Worm (Caenorhabditis elegans) whole organism, mixed stage, embryonic: ENCODE results near the gene ZK632.11.

Experiments
- M03D4.4 ChIP-seq: sonication (generic microtip); optimal IDR thresholded peaks from 2 replicates; lab custom pipeline; 2017; ENCODE audit warnings: mild to moderate bottlenecking, missing genetic modification characterization, missing compliant biosample characterization
- bed-3 ChIP-seq: fragments of 200-800 bp; sonication (Bioruptor generic); optimal IDR thresholded peaks from 3 replicates; lab custom pipeline; 2018; ENCODE audit warnings: mild to moderate bottlenecking, missing genetic modification characterization, moderate library complexity, missing compliant biosample characterization
- blmp-1 ChIP-seq: fragments of 150-350 bp; optimal IDR thresholded peaks from 2 replicates; lab custom pipeline; 2014; ENCODE audit warnings: missing biosample characterization, missing genetic modification characterization
- ceh-39 ChIP-seq: fragments of 150-350 bp; optimal IDR thresholded peaks from 2 replicates; lab custom pipeline; 2014; ENCODE audit warnings: missing biosample characterization, missing genetic modification characterization
- ceh-43 ChIP-seq: fragments of 200-800 bp; sonication (Bioruptor generic); optimal IDR thresholded peaks from 2 replicates; lab custom pipeline; 2018; ENCODE audit warnings: mild to moderate bottlenecking, missing genetic modification characterization, moderate library complexity, missing compliant biosample characterization
- ceh-83 ChIP-seq: fragments of 200-800 bp; sonication (Bioruptor generic); optimal IDR thresholded peaks from 2 replicates; lab custom pipeline; 2018; ENCODE audit warnings: mild to moderate bottlenecking, missing genetic modification characterization, missing compliant biosample characterization
- ces-1 ChIP-seq: fragments of 150-350 bp; optimal IDR thresholded peaks from 2 replicates; lab custom pipeline; 2014; ENCODE audit warnings: missing biosample characterization, missing genetic modification reagents, missing genetic modification characterization
- cnd-1 ChIP-seq: fragments of 200-800 bp; sonication (Bioruptor generic); optimal IDR thresholded peaks from 2 replicates; lab custom pipeline; 2018; ENCODE audit warnings: mild to moderate bottlenecking, missing genetic modification characterization, missing compliant biosample characterization
- drap-1 ChIP-seq: fragments of 200-800 bp; sonication (Bioruptor generic); optimal IDR thresholded peaks from 3 replicates; lab custom pipeline; 2018; ENCODE audit warnings: mild to moderate bottlenecking, missing genetic modification characterization, missing compliant biosample characterization
- elt-1 ChIP-seq: sonication (generic microtip); optimal IDR thresholded peaks from 2 replicates; lab custom pipeline; 2017; ENCODE audit warnings: missing genetic modification characterization, mild to moderate bottlenecking, missing compliant biosample characterization, antibody characterized with exemption, moderate library complexity, borderline replicate concordance; ENCODE audit not compliant: insufficient read depth
- elt-3 ChIP-seq: fragments of 150-350 bp; optimal IDR thresholded peaks from 2 replicates; lab custom pipeline; 2014; ENCODE audit warnings: missing biosample characterization, missing genetic modification characterization
- flh-1 ChIP-seq: fragments of 200-800 bp; sonication (Bioruptor generic); optimal IDR thresholded peaks from 2 replicates; lab custom pipeline; 2018; ENCODE audit warnings: mild to moderate bottlenecking, missing genetic modification characterization, moderate library complexity, missing compliant biosample characterization
- ham-2 ChIP-seq: fragments of 200-800 bp; sonication (Bioruptor generic); optimal IDR thresholded peaks from 2 replicates; lab custom pipeline; 2018; ENCODE audit warnings: mild to moderate bottlenecking, missing genetic modification characterization, missing compliant biosample characterization
- hlh-1 ChIP-seq: fragments of 150-350 bp; optimal IDR thresholded peaks from 2 replicates; lab custom pipeline; 2014; ENCODE audit warnings: missing biosample characterization, missing genetic modification reagents, missing genetic modification characterization
- lin-13 ChIP-seq: fragments of 150-350 bp; optimal IDR thresholded peaks from 2 replicates; lab custom pipeline; 2014; ENCODE audit warnings: missing biosample characterization, missing genetic modification characterization
- lin-32 ChIP-seq: fragments of 200-800 bp; sonication (Bioruptor generic); optimal IDR thresholded peaks from 2 replicates; lab custom pipeline; 2018; ENCODE audit warnings: mild to moderate bottlenecking, missing genetic modification characterization, missing compliant biosample characterization
- lsy-2 ChIP-seq: fragments of 150-350 bp; optimal IDR thresholded peaks from 2 replicates; lab custom pipeline; 2014; ENCODE audit warnings: missing biosample characterization, missing genetic modification characterization
- mab-5 ChIP-seq: fragments of 150-350 bp; optimal IDR thresholded peaks from 2 replicates; lab custom pipeline; 2014; ENCODE audit warnings: missing biosample characterization, missing genetic modification characterization
- mep-1 ChIP-seq: fragments of 150-350 bp; optimal IDR thresholded peaks from 2 replicates; lab custom pipeline; 2017; ENCODE audit warnings: missing biosample characterization, missing genetic modification reagents, missing genetic modification characterization, inconsistent platforms
- mls-2 ChIP-seq: sonication (generic microtip); optimal IDR thresholded peaks from 2 replicates; lab custom pipeline; 2016; ENCODE audit warnings: mild to moderate bottlenecking, missing genetic modification characterization, moderate library complexity, missing compliant biosample characterization
- nhr-12 ChIP-seq: fragments of 150-350 bp; optimal IDR thresholded peaks from 2 replicates; lab custom pipeline; 2014; ENCODE audit warnings: missing biosample characterization, missing genetic modification characterization
- nhr-2 ChIP-seq: fragments of 150-350 bp; optimal IDR thresholded peaks from 2 replicates; lab custom pipeline; 2014; ENCODE audit warnings: missing biosample characterization, missing genetic modification characterization
- nhr-237 ChIP-seq: fragments of 150-350 bp; optimal IDR thresholded peaks from 2 replicates; lab custom pipeline; 2014; ENCODE audit warnings: missing biosample characterization, missing genetic modification characterization
- nhr-28 ChIP-seq: fragments of 150-350 bp; optimal IDR thresholded peaks from 2 replicates; lab custom pipeline; 2014; ENCODE audit warnings: missing biosample characterization, missing genetic modification characterization
- nhr-76 ChIP-seq: sonication (generic microtip); optimal IDR thresholded peaks from 2 replicates; lab custom pipeline; 2017; ENCODE audit warnings: missing biosample characterization, missing genetic modification characterization
- pha-4 ChIP-seq: fragments of 150-350 bp; optimal IDR thresholded peaks from 2 replicates; lab custom pipeline; 2018; ENCODE audit warnings: missing biosample characterization, missing genetic modification reagents, missing genetic modification characterization
- sem-2 ChIP-seq: fragments of 200-800 bp; sonication (Bioruptor generic); optimal IDR thresholded peaks from 2 replicates; lab custom pipeline; 2018; ENCODE audit warnings: mild to moderate bottlenecking, missing genetic modification characterization, missing compliant biosample characterization
- snpc-4 ChIP-seq: fragments of 150-350 bp; optimal IDR thresholded peaks from 2 replicates; lab custom pipeline; 2014; ENCODE audit warnings: missing biosample characterization, missing genetic modification characterization
- sptf-1 ChIP-seq: sonication (generic microtip); optimal IDR thresholded peaks from 2 replicates; lab custom pipeline; 2017; ENCODE audit warnings: mild to moderate bottlenecking, missing genetic modification characterization, moderate library complexity, missing compliant biosample characterization
- tbx-8 ChIP-seq: fragments of 200-800 bp; sonication (Bioruptor generic); optimal IDR thresholded peaks from 2 replicates; lab custom pipeline; 2018; ENCODE audit warnings: mild to moderate bottlenecking, missing genetic modification characterization, moderate library complexity, missing compliant biosample characterization
- unc-120 ChIP-seq: sonication (generic microtip); optimal IDR thresholded peaks from 2 replicates; lab custom pipeline; 2017; ENCODE audit warnings: missing genetic modification characterization, missing compliant biosample characterization; ENCODE audit not compliant: poor library complexity, severe bottlenecking
- unc-39 ChIP-seq: fragments of 150-350 bp; optimal IDR thresholded peaks from 2 replicates; lab custom pipeline; 2014; ENCODE audit warnings: missing biosample characterization, missing genetic modification characterization
- unc-62 ChIP-seq: fragments of 150-350 bp; optimal IDR thresholded peaks from 2 replicates; lab custom pipeline; 2014; ENCODE audit warnings: missing biosample characterization, missing genetic modification reagents, missing genetic modification characterization
- zip-8 ChIP-seq: fragments of 150-350 bp; optimal IDR thresholded peaks from 2 replicates; lab custom pipeline; 2014; ENCODE audit warnings: missing biosample characterization, missing genetic modification characterization
- ztf-11 ChIP-seq: fragments of 150-350 bp; optimal IDR thresholded peaks from 2 replicates; lab custom pipeline; 2014; ENCODE audit warnings: missing biosample characterization, missing genetic modification characterization

ZK632.11 gene

DNA sequence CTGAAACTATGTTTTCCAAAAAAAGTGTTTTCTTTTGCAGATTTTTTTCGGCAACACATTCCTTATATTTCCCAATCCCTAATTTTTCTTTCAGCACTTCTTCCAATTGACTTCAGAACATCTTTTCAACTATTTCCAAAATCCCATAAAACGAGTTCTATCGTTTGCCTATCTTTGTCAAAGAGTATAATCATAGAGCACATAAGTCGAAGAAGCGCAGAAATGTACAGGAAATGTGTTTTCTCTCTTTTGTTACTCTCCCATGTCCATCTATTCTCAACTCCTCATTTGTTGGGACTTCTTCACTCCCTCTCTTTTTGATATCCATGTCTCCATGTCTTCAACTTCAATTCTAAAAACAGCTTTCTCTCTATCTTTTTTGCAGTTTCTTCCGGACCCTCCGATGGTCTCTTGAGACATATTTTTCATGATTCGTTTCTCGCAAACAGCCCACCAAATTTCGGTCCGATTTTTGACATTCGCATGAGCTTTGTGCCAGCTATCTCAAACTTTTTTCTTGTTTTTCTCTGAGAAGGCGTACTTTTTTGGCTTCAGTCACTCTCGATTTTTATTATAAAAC lies 32.6 kb downstream of the ZK632.11 start, which contains the start of gene twk-48:
Gene twk-48, plus strand, starts transcription at position 530 of the 580 bp plus-strand sequence.
- peak; percentile 62 for TF ChIP-seq ces-1 (GFP tag; lab: Kevin White, UChicago)
- TF ChIP-seq nhr-2 (tag; lab: Kevin White, UChicago), result no peak

DNA sequence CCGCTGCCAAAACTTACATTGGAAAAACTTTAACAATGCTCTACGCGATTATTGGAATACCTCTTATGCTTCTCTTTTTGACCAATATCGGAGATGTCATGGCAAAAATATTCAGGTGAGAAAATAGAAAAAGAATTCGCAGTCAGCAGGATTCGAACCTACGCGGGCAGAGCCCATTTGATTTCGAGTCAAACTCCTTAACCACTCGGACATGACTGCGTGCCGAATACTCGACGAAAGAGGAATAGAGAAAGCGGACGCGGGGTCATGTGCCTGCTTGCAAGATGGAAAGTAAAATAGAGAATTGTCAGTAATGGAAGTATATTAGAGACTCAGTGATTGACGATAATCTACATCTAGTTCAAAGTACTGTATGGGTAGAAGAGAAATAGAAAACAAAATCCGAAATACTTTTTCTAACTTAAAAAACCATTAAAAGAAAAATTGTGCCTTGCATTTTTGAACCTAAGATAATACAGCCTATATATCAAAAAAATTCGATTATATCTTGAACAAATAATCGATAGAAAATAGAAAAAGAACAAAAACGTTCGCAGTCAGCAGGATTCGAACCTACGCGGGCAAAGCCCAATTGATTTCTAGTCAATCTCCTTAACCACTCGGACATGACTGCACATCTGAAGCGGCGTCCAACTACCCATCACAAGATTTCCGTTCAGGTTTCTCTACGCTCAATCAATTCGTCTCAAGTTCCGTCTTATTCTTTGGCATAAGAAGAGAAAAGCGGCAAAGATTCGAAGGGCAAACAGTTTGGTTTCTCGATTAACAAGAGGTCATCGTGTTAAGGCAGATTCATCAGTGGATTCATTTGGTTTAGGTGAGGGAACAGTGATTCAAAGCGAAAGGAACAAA lies 34.0 kb downstream of the ZK632.11 start:
- TF ChIP-seq sem-2 (GFP tag; lab: Kevin White, UChicago), result peak; percentile 71
- TF ChIP-seq sptf-1 (tag; lab: Kevin White, UChicago), result peak; percentile 90
- peak; percentile 53 for TF ChIP-seq mep-1
- TF ChIP-seq unc-120 (tag; lab: Kevin White, UChicago), result peak; percentile 82
- peak; percentile 26 for TF ChIP-seq hlh-1
- TF ChIP-seq blmp-1 (tag; lab: Kevin White, UChicago), result no peak
- TF ChIP-seq elt-3, result no peak
- no peak for TF ChIP-seq nhr-237 (tag; lab: Kevin White, UChicago)
- no peak for TF ChIP-seq unc-39 (tag; lab: Kevin White, UChicago)
- peak; percentile 93 for TF ChIP-seq drap-1 (GFP tag; lab: Kevin White, UChicago)
- TF ChIP-seq nhr-76, result no peak
- peak; percentile 65 for TF ChIP-seq flh-1 (GFP tag; lab: Kevin White, UChicago)
- peak; percentile 28 for TF ChIP-seq nhr-28
- peak; percentile 84 for TF ChIP-seq ceh-83 (GFP tag; lab: Kevin White, UChicago)
- TF ChIP-seq nhr-12 (tag; lab: Kevin White, UChicago), result no peak
- TF ChIP-seq pha-4 (tag; lab: Kevin White, UChicago), result peak; percentile 36
- TF ChIP-seq ces-1 (GFP tag; lab: Kevin White, UChicago), result peak; percentile 45
- TF ChIP-seq ceh-39 (tag; lab: Kevin White, UChicago), result no peak
- TF ChIP-seq elt-1, result no peak
- peak; percentile 63 for TF ChIP-seq tbx-8 (GFP tag; lab: Kevin White, UChicago)
- no peak for TF ChIP-seq lsy-2
- no peak for TF ChIP-seq mab-5 (tag; lab: Kevin White, UChicago)
- no peak for TF ChIP-seq ztf-11 (tag; lab: Kevin White, UChicago)
- TF ChIP-seq ceh-43 (GFP tag; lab: Kevin White, UChicago), result peak; percentile 85
- TF ChIP-seq zip-8 (tag; lab: Kevin White, UChicago), result no peak
- peak; percentile 89 for TF ChIP-seq cnd-1 (tag; lab: Kevin White, UChicago)
- TF ChIP-seq ham-2 (GFP tag; lab: Kevin White, UChicago), result peak; percentile 56
- peak; percentile 80 for TF ChIP-seq bed-3 (GFP tag; lab: Kevin White, UChicago)
- TF ChIP-seq lin-13 (tag; lab: Kevin White, UChicago), result peak; percentile 23
- TF ChIP-seq unc-62 (GFP tag; lab: Kevin White, UChicago), result peak; percentile 32
- TF ChIP-seq nhr-2 (tag; lab: Kevin White, UChicago), result no peak
- TF ChIP-seq lin-32, result peak; percentile 89
- TF ChIP-seq M03D4.4 (tag; lab: Kevin White, UChicago), result peak; percentile 83
- TF ChIP-seq mls-2 (tag; lab: Kevin White, UChicago), result peak; percentile 94
- TF ChIP-seq snpc-4 (tag; lab: Kevin White, UChicago), result no peak

DNA sequence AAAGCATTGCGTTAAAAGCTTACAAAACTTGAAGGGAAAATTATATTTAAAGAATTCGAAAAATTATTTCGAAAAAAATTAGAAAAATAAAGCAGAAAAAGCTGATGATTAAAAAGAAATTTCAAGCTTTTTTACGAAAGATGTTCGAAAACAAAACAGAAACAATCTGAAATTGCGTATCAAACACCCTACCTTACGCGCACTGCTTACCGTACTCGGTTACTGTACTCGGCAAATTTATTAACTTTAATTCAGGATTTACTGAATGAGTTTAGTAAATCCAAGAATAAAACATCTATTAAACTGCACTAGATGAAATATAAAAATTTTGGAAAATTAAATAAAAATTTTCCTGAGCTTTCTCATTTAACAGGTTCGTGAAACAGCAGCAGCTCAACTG lies 34.8 kb downstream of the ZK632.11 start:
- TF ChIP-seq lsy-2 (peak; percentile 69), lin-13 (tag; lab: Kevin White, UChicago) (no peak)
